Fruit fly (Drosophila melanogaster): Measurements from ENCODE around the gene Klp31E.
A peak's percentile ranks its signal among the peaks of the same experiment; 100 is the strongest.

Gene Klp31E

dm6 chr2L:10375464-10376236 is 38.2 kb upstream of the Klp31E start, which contains the start of the genes CG33303 and dpr19 (continued):
- TF ChIP-seq CG2129 (GFP tag; IDR thresholded peaks at IDR 0.05; ENCODE audit: partially characterized antibody) = no peak
- TF ChIP-seq Hmr (GFP tag; optimal IDR thresholded peaks at IDR 0.05) = peak; percentile 85
- no peak for TF ChIP-seq CG4404 (GFP tag; IDR thresholded peaks at IDR 0.05)
- TF ChIP-seq CG34376 (GFP tag; optimal IDR thresholded peaks at IDR 0.05) = no peak
- TF ChIP-seq run (tag; optimal IDR thresholded peaks at IDR 0.05) = peak; percentile 72
- peak; percentile 57; the same call in 1 of the 2 replicates for TF ChIP-seq ara (GFP tag; IDR thresholded peaks at IDR 0.05)
- no peak for TF ChIP-seq Pdp1 (GFP tag; optimal IDR thresholded peaks at IDR 0.05)
- peak; percentile 18 for TF ChIP-seq CG17802 (tag; optimal IDR thresholded peaks at IDR 0.05)
- peak; percentile 38 for TF ChIP-seq Chrac-16 (GFP tag; optimal IDR thresholded peaks at IDR 0.05)
- TF ChIP-seq ro (GFP tag; IDR thresholded peaks at IDR 0.05) = no peak
- peak; percentile 79 for TF ChIP-seq CG15696 (tag; optimal IDR thresholded peaks at IDR 0.05)
- TF ChIP-seq CG7839 (tag; optimal IDR thresholded peaks at IDR 0.05) = peak; percentile 83
- TF ChIP-seq CG12236 (GFP tag; optimal IDR thresholded peaks at IDR 0.05) = no peak
- TF ChIP-seq wor (GFP tag; IDR thresholded peaks at IDR 0.05) = no peak
- peak; percentile 76 for TF ChIP-seq CG11695 (GFP tag; IDR thresholded peaks at IDR 0.05)
- peak; percentile 49 for TF ChIP-seq BtbVII (GFP tag; optimal IDR thresholded peaks at IDR 0.05)
- TF ChIP-seq az2 (GFP tag; optimal IDR thresholded peaks at IDR 0.05) = peak; percentile 54
- TF ChIP-seq lilli (GFP tag; optimal IDR thresholded peaks at IDR 0.05) = peak; percentile 12
- TF ChIP-seq CG11504 (tag; optimal IDR thresholded peaks at IDR 0.05) = peak; percentile 85
- TF ChIP-seq ssp (GFP tag; IDR thresholded peaks at IDR 0.05) = peak; percentile 60; the same call in 1 of the 2 replicates
- no peak for TF ChIP-seq CG16813 (GFP tag; IDR thresholded peaks at IDR 0.05; ENCODE audit: partially characterized antibody)
- peak; percentile 65 for TF ChIP-seq CG6813 (GFP tag; optimal IDR thresholded peaks at IDR 0.05)
- 0 out of 3 replicates have a peak, but pooled peaks have one; percentile 31 for TF ChIP-seq zfh1 (GFP tag; IDR thresholded peaks at IDR 0.05)
- peak; percentile 79 for TF ChIP-seq sug (tag; optimal IDR thresholded peaks at IDR 0.05)
- peak; percentile 74 for TF ChIP-seq CG33557 (GFP tag; optimal IDR thresholded peaks at IDR 0.05)
- peak; percentile 53 for TF ChIP-seq odd (GFP tag; optimal IDR thresholded peaks at IDR 0.05)
- TF ChIP-seq CG31224 (GFP tag; IDR thresholded peaks at IDR 0.05) = peak; percentile 41; the same call in 1 of the 2 replicates
- TF ChIP-seq Jarid2 (GFP tag; optimal IDR thresholded peaks at IDR 0.05) = no peak
- TF ChIP-seq CG11093 (GFP tag; IDR thresholded peaks at IDR 0.05) = no peak
- no peak for TF ChIP-seq crc (GFP tag; optimal IDR thresholded peaks at IDR 0.05)
- peak; percentile 42 for TF ChIP-seq E2f2 (GFP tag; IDR thresholded peaks at IDR 0.05)
- peak; percentile 74 for TF ChIP-seq CG17385 (GFP tag; optimal IDR thresholded peaks at IDR 0.05)
- peak; percentile 90 for TF ChIP-seq CG14710 (tag; optimal IDR thresholded peaks at IDR 0.05)
- TF ChIP-seq Hr51 (GFP tag; optimal IDR thresholded peaks at IDR 0.05) = peak in 1 of 2 experiments; percentile 87
- TF ChIP-seq CG10366 (GFP tag; IDR thresholded peaks at IDR 0.05) = peak; percentile 34; the same call in 1 of the 2 replicates
- peak; percentile 84 for TF ChIP-seq CG17359 (tag; optimal IDR thresholded peaks at IDR 0.05)
- peak; percentile 38 for TF ChIP-seq CG12942 (GFP tag; optimal IDR thresholded peaks at IDR 0.05)
- peak; percentile 83 for TF ChIP-seq Sox100B (GFP tag; optimal IDR thresholded peaks at IDR 0.05)
- TF ChIP-seq sisA (GFP tag; IDR thresholded peaks at IDR 0.05) = 0 out of 2 replicates have a peak, but pooled peaks have one; percentile 27
- no peak for TF ChIP-seq hb (GFP tag; IDR thresholded peaks at IDR 0.05; ENCODE audit: partially characterized antibody)
- TF ChIP-seq gfzf (GFP tag; optimal IDR thresholded peaks at IDR 0.05) = peak; percentile 78
- TF ChIP-seq ind (GFP tag; optimal IDR thresholded peaks at IDR 0.05) = peak; percentile 43
- TF ChIP-seq CTCF (GFP tag; optimal IDR thresholded peaks at IDR 0.05) = peak; percentile 15
- peak; percentile 67 for TF ChIP-seq CG1233 (GFP tag; optimal IDR thresholded peaks at IDR 0.05)
- peak; percentile 13 for TF ChIP-seq CG7987 (GFP tag; optimal IDR thresholded peaks at IDR 0.05)
- TF ChIP-seq CG4730 (GFP tag; IDR thresholded peaks at IDR 0.05) = peak; percentile 36; the same call in 1 of the 2 replicates
- peak; percentile 82 for TF ChIP-seq CG32532 (GFP tag; IDR thresholded peaks at IDR 0.05)
- peak; percentile 69 for TF ChIP-seq kah (GFP tag; optimal IDR thresholded peaks at IDR 0.05)

Data from whole organism, embryonic.